Fruit fly (Drosophila melanogaster) whole organism, embryonic: Measurements from ENCODE around the gene CG46307.

Source experiments
- Adf1 ChIP-seq: fragments of 200-800 bp; sonication (Bioruptor generic); IDR thresholded peaks from 2 replicates; pipeline ENCODE4 v1.3.6; 2022; ENCODE audit warnings: missing biosample characterization, missing genetic modification characterization
- Antp ChIP-seq: fragments of 200-800 bp; sonication (Bioruptor generic); optimal IDR thresholded peaks from 3 replicates; lab custom pipeline; 2016; ENCODE audit warnings: missing biosample characterization, missing genetic modification characterization
- Atf3 ChIP-seq: fragments of 200-800 bp; sonication (Bioruptor generic); optimal IDR thresholded peaks from 3 replicates; lab custom pipeline; 2016; ENCODE audit warnings: missing biosample characterization, missing genetic modification characterization
- BtbVII ChIP-seq: fragments of 200-800 bp; sonication (Bioruptor generic); optimal IDR thresholded peaks from 3 replicates; lab custom pipeline; 2017; ENCODE audit warnings: missing biosample characterization, mild to moderate bottlenecking, missing genetic modification characterization
- CG11398 ChIP-seq: fragments of 200-800 bp; sonication (Bioruptor generic); optimal IDR thresholded peaks from 2 replicates; lab custom pipeline; 2016; ENCODE audit warnings: missing biosample characterization, missing genetic modification characterization
- CG11560 ChIP-seq: fragments of 200-800 bp; sonication (Bioruptor generic); IDR thresholded peaks from 3 replicates; pipeline ENCODE4 v1.3.6; 2022; ENCODE audit warnings: missing biosample characterization, missing genetic modification characterization
- CG12071 ChIP-seq: fragments of 200-800 bp; sonication (Bioruptor generic); optimal IDR thresholded peaks from 3 replicates; lab custom pipeline; 2018; ENCODE audit warnings: missing biosample characterization, mild to moderate bottlenecking, missing genetic modification characterization
- CG12236 ChIP-seq: fragments of 200-800 bp; sonication (Bioruptor generic); optimal IDR thresholded peaks from 2 replicates; lab custom pipeline; 2016; ENCODE audit warnings: missing biosample characterization, missing genetic modification characterization
- CG12659 ChIP-seq: fragments of 200-800 bp; sonication (Bioruptor generic); optimal IDR thresholded peaks from 3 replicates; lab custom pipeline; 2017; ENCODE audit warnings: mild to moderate bottlenecking, missing biosample characterization, missing genetic modification reagents, missing genetic modification characterization
- CG13624 ChIP-seq: fragments of 200-800 bp; sonication (Bioruptor generic); optimal IDR thresholded peaks from 2 replicates; lab custom pipeline; 2016; ENCODE audit warnings: missing biosample characterization, missing genetic modification characterization
- CG14014 ChIP-seq: fragments of 200-800 bp; sonication (Bioruptor generic); IDR thresholded peaks from 2 replicates; pipeline ENCODE4 v1.3.6; 2022; ENCODE audit warnings: missing biosample characterization, missing genetic modification characterization
- CG15073 ChIP-seq: fragments of 200-800 bp; sonication (Bioruptor generic); optimal IDR thresholded peaks from 2 replicates; lab custom pipeline; 2016; ENCODE audit warnings: missing biosample characterization, missing genetic modification characterization
- CG16815 ChIP-seq: fragments of 200-800 bp; sonication (Bioruptor generic); optimal IDR thresholded peaks from 3 replicates; lab custom pipeline; 2017; ENCODE audit warnings: missing biosample characterization, mild to moderate bottlenecking, missing genetic modification characterization
- CG17361 ChIP-seq: fragments of 200-800 bp; sonication (Bioruptor generic); IDR thresholded peaks from 3 replicates; pipeline ENCODE4 v1.3.6; 2022; ENCODE audit warnings: missing biosample characterization, missing genetic modification characterization
- CG17385 ChIP-seq: fragments of 200-800 bp; sonication (Bioruptor generic); optimal IDR thresholded peaks from 3 replicates; lab custom pipeline; 2018; ENCODE audit warnings: missing biosample characterization, mild to moderate bottlenecking, missing genetic modification characterization
- CG2129 ChIP-seq: fragments of 200-800 bp; sonication (Bioruptor generic); IDR thresholded peaks from 2 replicates; pipeline ENCODE4 v1.3.6; 2022; ENCODE audit warnings: missing biosample characterization, missing genetic modification characterization; ENCODE audit not compliant: partially characterized antibody
- CG2199 ChIP-seq: fragments of 200-800 bp; sonication (Bioruptor generic); IDR thresholded peaks from 3 replicates; pipeline ENCODE4 v1.3.6; 2022; ENCODE audit warnings: missing biosample characterization, missing genetic modification characterization
- CG2889 ChIP-seq: fragments of 200-800 bp; sonication (Bioruptor generic); IDR thresholded peaks from 3 replicates; pipeline ENCODE4 v1.3.6; 2022; ENCODE audit warnings: missing biosample characterization, missing genetic modification characterization
- CG31388 ChIP-seq: fragments of 200-800 bp; sonication (Bioruptor generic); optimal IDR thresholded peaks from 2 replicates; lab custom pipeline; 2016; ENCODE audit warnings: missing biosample characterization, missing genetic modification characterization
- CG32532 ChIP-seq: fragments of 200-800 bp; sonication (Bioruptor generic); IDR thresholded peaks from 2 replicates; pipeline ENCODE4 v1.3.6; 2022; ENCODE audit warnings: missing biosample characterization, missing genetic modification characterization
- CG4707 ChIP-seq: fragments of 200-800 bp; sonication (Bioruptor generic); optimal IDR thresholded peaks from 2 replicates; lab custom pipeline; 2018; ENCODE audit warnings: missing biosample characterization, mild to moderate bottlenecking, missing genetic modification characterization, moderate library complexity
- E2f2 ChIP-seq: fragments of 200-800 bp; sonication (Bioruptor generic); IDR thresholded peaks from 2 replicates; pipeline ENCODE4 v1.3.6; 2022; ENCODE audit warnings: missing biosample characterization, missing genetic modification characterization
- Ets97D ChIP-seq: fragments of 200-800 bp; sonication (Bioruptor generic); optimal IDR thresholded peaks from 3 replicates; lab custom pipeline; 2016; ENCODE audit warnings: missing biosample characterization, missing genetic modification characterization
- HHEX ChIP-seq: fragments of 200-800 bp; sonication (Bioruptor generic); optimal IDR thresholded peaks from 3 replicates; lab custom pipeline; 2017; ENCODE audit warnings: missing biosample characterization, mild to moderate bottlenecking, missing genetic modification characterization, missing genetic modification reagents
- HLH4C ChIP-seq: fragments of 200-800 bp; sonication (Bioruptor generic); IDR thresholded peaks from 3 replicates; pipeline ENCODE4 v1.3.6; 2022; ENCODE audit warnings: missing biosample characterization, missing genetic modification characterization; ENCODE audit not compliant: partially characterized antibody
- Hmr ChIP-seq: fragments of 200-800 bp; sonication (Bioruptor generic); optimal IDR thresholded peaks from 3 replicates; lab custom pipeline; 2017; ENCODE audit warnings: mild to moderate bottlenecking, missing biosample characterization, missing genetic modification reagents, missing genetic modification characterization
- Mad ChIP-seq: fragments of 200-800 bp; sonication (Bioruptor generic); optimal IDR thresholded peaks from 2 replicates; lab custom pipeline; 2016; ENCODE audit warnings: missing biosample characterization, missing genetic modification characterization
- Mrtf ChIP-seq: fragments of 200-800 bp; sonication (Bioruptor generic); IDR thresholded peaks from 3 replicates; pipeline ENCODE4 v1.3.6; 2022; ENCODE audit warnings: missing biosample characterization, missing genetic modification characterization
- NfI ChIP-seq: fragments of 200-800 bp; sonication (Bioruptor generic); optimal IDR thresholded peaks from 3 replicates; lab custom pipeline; 2018; ENCODE audit warnings: missing biosample characterization, mild to moderate bottlenecking, missing genetic modification characterization, moderate library complexity
- Opbp ChIP-seq: fragments of 200-800 bp; sonication (Bioruptor generic); IDR thresholded peaks from 3 replicates; pipeline ENCODE4 v1.3.6; 2022; ENCODE audit warnings: missing biosample characterization, missing genetic modification characterization; ENCODE audit not compliant: partially characterized antibody
- PHDP ChIP-seq: fragments of 200-800 bp; sonication (Bioruptor generic); optimal IDR thresholded peaks from 3 replicates; lab custom pipeline; 2018; ENCODE audit warnings: missing biosample characterization, mild to moderate bottlenecking, missing genetic modification characterization, moderate library complexity
- Rfx ChIP-seq: fragments of 200-800 bp; sonication (Bioruptor generic); IDR thresholded peaks from 2 replicates; pipeline ENCODE4 v1.3.6; 2022; ENCODE audit warnings: missing biosample characterization, missing genetic modification characterization
- Six4 ChIP-seq: fragments of 200-800 bp; sonication (Bioruptor generic); optimal IDR thresholded peaks from 2 replicates; lab custom pipeline; 2016; ENCODE audit warnings: missing biosample characterization, missing genetic modification characterization
- Trl ChIP-seq, 3 experiments: fragments of >200 bp in 2 of 3; fragments of 200-800 bp in 1 of 3; sonication (Bioruptor generic) in 1 of 3; optimal IDR thresholded peaks; 2 replicates in 1 of 3; 3 replicates in 2 of 3; lab custom pipeline; 2016 to 2017; ENCODE audit warnings: missing biosample characterization in 1 of 3, missing genetic modification characterization in 1 of 3
- ab ChIP-seq: fragments of 200-800 bp; sonication (Bioruptor generic); optimal IDR thresholded peaks from 2 replicates; lab custom pipeline; 2016; ENCODE audit warnings: missing biosample characterization, missing genetic modification characterization
- ac ChIP-seq: fragments of 200-800 bp; sonication (Bioruptor generic); optimal IDR thresholded peaks from 3 replicates; lab custom pipeline; 2017; ENCODE audit warnings: missing biosample characterization, mild to moderate bottlenecking, missing genetic modification characterization
- al ChIP-seq: fragments of 200-800 bp; sonication (Bioruptor generic); IDR thresholded peaks from 2 replicates; pipeline ENCODE4 v1.3.6; 2022; ENCODE audit warnings: missing biosample characterization, missing genetic modification characterization
- emc ChIP-seq: fragments of 200-800 bp; sonication (Bioruptor generic); optimal IDR thresholded peaks from 2 replicates; lab custom pipeline; 2016; ENCODE audit warnings: missing biosample characterization, missing genetic modification characterization
- ems ChIP-seq: fragments of 200-800 bp; sonication (Bioruptor generic); optimal IDR thresholded peaks from 3 replicates; lab custom pipeline; 2016; ENCODE audit warnings: missing biosample characterization, missing genetic modification characterization
- en ChIP-seq: fragments of 200-800 bp; sonication (Bioruptor generic); optimal IDR thresholded peaks from 2 replicates; lab custom pipeline; 2016; ENCODE audit warnings: missing biosample characterization, missing genetic modification characterization
- ftz-f1 ChIP-seq: fragments of 200-800 bp; sonication (Bioruptor generic); optimal IDR thresholded peaks from 2 replicates; lab custom pipeline; 2016; ENCODE audit warnings: missing biosample characterization, missing genetic modification characterization
- luna ChIP-seq: fragments of 200-800 bp; sonication (Bioruptor generic); optimal IDR thresholded peaks from 2 replicates; lab custom pipeline; 2016; ENCODE audit warnings: missing biosample characterization, missing genetic modification characterization
- pho ChIP-seq: fragments of 200-800 bp; sonication (Bioruptor generic); optimal IDR thresholded peaks from 2 replicates; lab custom pipeline; 2016; ENCODE audit warnings: missing biosample characterization, missing genetic modification characterization
- pum ChIP-seq: fragments of 200-800 bp; sonication (Bioruptor generic); optimal IDR thresholded peaks from 2 replicates; lab custom pipeline; 2016; ENCODE audit warnings: missing biosample characterization, missing genetic modification characterization
- repo ChIP-seq: fragments of 200-800 bp; sonication (Bioruptor generic); optimal IDR thresholded peaks from 2 replicates; lab custom pipeline; 2016; ENCODE audit warnings: missing biosample characterization, missing genetic modification characterization
- run ChIP-seq: fragments of 200-800 bp; sonication (Bioruptor generic); optimal IDR thresholded peaks from 3 replicates; lab custom pipeline; 2018; ENCODE audit warnings: missing biosample characterization, mild to moderate bottlenecking, missing genetic modification characterization
- seq ChIP-seq: fragments of 200-800 bp; sonication (Bioruptor generic); IDR thresholded peaks from 2 replicates; pipeline ENCODE4 v1.3.6; 2022; ENCODE audit warnings: missing biosample characterization, missing genetic modification characterization
- so ChIP-seq: fragments of 200-800 bp; sonication (Bioruptor generic); IDR thresholded peaks from 3 replicates; pipeline ENCODE4 v1.3.6; 2022; ENCODE audit warnings: missing biosample characterization, missing genetic modification characterization
- stc ChIP-seq: fragments of 200-800 bp; sonication (Bioruptor generic); IDR thresholded peaks from 2 replicates; pipeline ENCODE4 v1.3.6; 2022; ENCODE audit warnings: missing biosample characterization, missing genetic modification characterization
- tio ChIP-seq: fragments of 200-800 bp; sonication (Bioruptor generic); optimal IDR thresholded peaks from 2 replicates; lab custom pipeline; 2017; ENCODE audit warnings: missing biosample characterization, missing genetic modification characterization, inconsistent platforms
- vvl ChIP-seq: fragments of 200-800 bp; sonication (Bioruptor generic); IDR thresholded peaks from 2 replicates; pipeline ENCODE4 v1.3.6; 2022; ENCODE audit warnings: missing biosample characterization, missing genetic modification characterization

Gene CG46307

dm6 chr2L:21108759-21109282 is 4.5 kb downstream of the CG46307 start (continued):
- TF ChIP-seq Hmr (GFP tag; lab: Kevin White, UChicago) (peak; percentile 49), repo (GFP tag; lab: Kevin White, UChicago) (no peak), E2f2 (GFP tag; lab: Robert Waterston, UW) (peak; percentile 25; the same call in 1 of the 2 replicates), CG2889 (GFP tag; lab: Robert Waterston, UW) (no peak), NfI (peak; percentile 65), CG2199 (GFP tag; lab: Robert Waterston, UW) (no peak; the same call in 2 of the 3 replicates), al (GFP tag; lab: Robert Waterston, UW) (no peak), CG11560 (tag; lab: Robert Waterston, UW) (no peak), emc (GFP tag; lab: Kevin White, UChicago) (no peak), CG17385 (GFP tag; lab: Kevin White, UChicago) (peak; percentile 57), CG12659 (GFP tag; lab: Kevin White, UChicago) (peak; percentile 51), Atf3 (GFP tag; lab: Kevin White, UChicago) (peak; percentile 33), Trl (optimal IDR thresholded peaks at IDR 0.05; lab: Kevin White, UChicago) (no peak), Trl (GFP tag; optimal IDR thresholded peaks at IDR 0.05; lab: Kevin White, UChicago) (peak; percentile 23), en (GFP tag; lab: Kevin White, UChicago) (peak; percentile 30), pum (GFP tag; lab: Kevin White, UChicago) (peak; percentile 24), seq (peak; percentile 48; the same call in 1 of the 2 replicates), CG17361 (GFP tag; lab: Robert Waterston, UW) (peak; percentile 73), CG12236 (GFP tag; lab: Kevin White, UChicago) (peak; percentile 2), Opbp (no peak), CG2129 (no peak), luna (GFP tag; lab: Kevin White, UChicago) (no peak), ems (peak; percentile 44), pho (GFP tag; lab: Kevin White, UChicago) (no peak), ftz-f1 (GFP tag; lab: Kevin White, UChicago) (no peak), CG14014 (GFP tag; lab: Robert Waterston, UW) (peak; percentile 5; the same call in 1 of the 2 replicates), CG31388 (GFP tag; lab: Kevin White, UChicago) (no peak), stc (GFP tag; lab: Robert Waterston, UW) (0 out of 2 replicates have a peak, but pooled peaks have one; percentile 9), vvl (peak; percentile 76), ab (GFP tag; lab: Kevin White, UChicago) (peak; percentile 8), BtbVII (GFP tag; lab: Kevin White, UChicago) (no peak), CG16815 (peak; percentile 21), CG12071 (no peak), CG15073 (no peak), Mad (peak; percentile 63), so (no peak; the same call in 2 of the 3 replicates), Ets97D (peak; percentile 38), PHDP (tag; lab: Kevin White, UChicago) (peak; percentile 48), Adf1 (GFP tag; lab: Robert Waterston, UW) (no peak), CG13624 (GFP tag; lab: Kevin White, UChicago) (peak; percentile 19), run (peak; percentile 20), HHEX (peak; percentile 15), Antp (GFP tag; lab: Kevin White, UChicago) (peak; percentile 8), tio (GFP tag; lab: Kevin White, UChicago) (peak; percentile 85), CG11398 (GFP tag; lab: Kevin White, UChicago) (no peak), CG32532 (GFP tag; lab: Robert Waterston, UW) (0 out of 2 replicates have a peak, but pooled peaks have one; percentile 21), CG4707 (peak; percentile 83), Mrtf (GFP tag; lab: Robert Waterston, UW) (no peak), Six4 (no peak), ac (GFP tag; lab: Kevin White, UChicago) (peak; percentile 34), Rfx (no peak; the same call in 1 of the 2 replicates), HLH4C (GFP tag; lab: Robert Waterston, UW) (no peak)
